Worm (Caenorhabditis elegans): ENCODE results near the gene H43I07.1.

DNA sequence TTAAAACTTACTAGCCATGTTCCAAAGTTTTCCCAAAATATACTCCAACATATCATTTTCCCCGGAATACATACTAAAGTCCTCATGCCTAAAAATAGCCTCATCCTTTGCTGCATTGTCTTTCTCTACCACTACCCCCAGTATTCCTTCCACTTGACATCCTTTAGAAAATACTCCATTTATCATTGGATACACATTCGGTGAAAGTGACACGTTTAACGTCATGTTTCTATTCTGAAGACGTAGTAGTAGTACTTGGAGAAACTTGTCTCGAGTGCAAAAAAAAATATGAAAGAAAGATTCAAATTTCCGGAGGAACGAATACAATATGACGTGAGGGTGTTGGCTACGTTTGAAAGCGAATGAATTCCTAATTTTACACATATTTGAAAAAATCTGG lies 12.4 kb downstream of the H43I07.1 start:
- TF ChIP-seq ama-1 (optimal IDR thresholded peaks at IDR 0.05) (no peak), hnd-1 (tag; optimal IDR thresholded peaks at IDR 0.05) (no peak), B0310.2 (tag; optimal IDR thresholded peaks at IDR 0.05) (no peak), hmg-4 (GFP tag; optimal IDR thresholded peaks at IDR 0.05) (no peak), ceh-36 (tag; optimal IDR thresholded peaks at IDR 0.05) (no peak), hmbx-1 (tag; optimal IDR thresholded peaks at IDR 0.05) (no peak), tbx-11 (GFP tag; IDR thresholded peaks at IDR 0.05) (no peak), ceh-13 (GFP tag; optimal IDR thresholded peaks at IDR 0.05) (no peak), tbx-37 (GFP tag; conservative IDR thresholded peaks at IDR 0.05) (no peak)
